Worm (Caenorhabditis elegans) whole organism, mixed stage, embryonic: ENCODE results near the gene ZK813.5.

Experiments
- ces-1 ChIP-seq: fragments of 150-350 bp; optimal IDR thresholded peaks from 2 replicates; lab custom pipeline; 2014; ENCODE audit warnings: missing biosample characterization, missing genetic modification reagents, missing genetic modification characterization
- nhr-2 ChIP-seq: fragments of 150-350 bp; optimal IDR thresholded peaks from 2 replicates; lab custom pipeline; 2014; ENCODE audit warnings: missing biosample characterization, missing genetic modification characterization
- nhr-237 ChIP-seq: fragments of 150-350 bp; optimal IDR thresholded peaks from 2 replicates; lab custom pipeline; 2014; ENCODE audit warnings: missing biosample characterization, missing genetic modification characterization
- nhr-76 ChIP-seq: sonication (generic microtip); optimal IDR thresholded peaks from 2 replicates; lab custom pipeline; 2017; ENCODE audit warnings: missing biosample characterization, missing genetic modification characterization
- snpc-4 ChIP-seq: fragments of 150-350 bp; optimal IDR thresholded peaks from 2 replicates; lab custom pipeline; 2014; ENCODE audit warnings: missing biosample characterization, missing genetic modification characterization
- unc-39 ChIP-seq: fragments of 150-350 bp; optimal IDR thresholded peaks from 2 replicates; lab custom pipeline; 2014; ENCODE audit warnings: missing biosample characterization, missing genetic modification characterization

DNA sequence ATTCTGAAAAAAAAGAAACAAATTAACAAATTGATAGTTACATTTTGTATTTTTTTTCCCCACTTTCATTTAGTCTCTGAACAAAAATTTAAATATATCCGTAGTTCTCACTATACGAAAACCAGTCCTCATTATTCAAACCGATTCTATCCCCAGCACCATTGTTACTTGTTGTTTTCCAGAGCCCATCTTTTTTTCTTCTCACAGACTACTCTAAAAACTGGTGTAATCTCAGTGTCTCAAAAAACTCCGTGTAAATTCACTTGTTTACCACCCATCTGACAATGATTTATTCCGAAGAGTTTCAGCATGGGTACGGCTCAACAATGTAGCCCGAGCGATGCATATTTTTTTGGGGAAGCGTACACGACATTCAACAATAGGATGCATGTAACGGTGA, 38.0 kb upstream of the ZK813.5 start, which contains the start of gene C12D12.3:
- no peak for TF ChIP-seq nhr-237
- TF ChIP-seq snpc-4 (tag; lab: Kevin White, UChicago) = no peak
- no peak for TF ChIP-seq nhr-2 (tag; lab: Kevin White, UChicago)
- TF ChIP-seq nhr-76 (tag; lab: Kevin White, UChicago) = no peak
- TF ChIP-seq unc-39 = no peak
- TF ChIP-seq ces-1 (GFP tag; lab: Kevin White, UChicago) = no peak
